Worm (Caenorhabditis elegans) whole organism, L4 larva: ENCODE data around the gene idpp-9.

Source experiments
- T20F7.1 ChIP-seq: fragments of 200-800 bp; sonication (Bioruptor generic); optimal IDR thresholded peaks from 2 replicates; lab custom pipeline; 2018; ENCODE audit warnings: mild to moderate bottlenecking, missing genetic modification characterization, missing compliant biosample characterization
- ces-1 ChIP-seq: fragments of 150-350 bp; sonication (generic microtip); optimal IDR thresholded peaks from 4 replicates; lab custom pipeline; 2014; ENCODE audit warnings: missing biosample characterization, missing genetic modification reagents, missing genetic modification characterization
- lir-3 ChIP-seq: sonication (generic microtip); optimal IDR thresholded peaks from 2 replicates; lab custom pipeline; 2016; ENCODE audit warnings: mild to moderate bottlenecking, missing genetic modification characterization, missing compliant biosample characterization
- mxl-3 ChIP-seq: fragments of 200-800 bp; sonication (Bioruptor generic); optimal IDR thresholded peaks from 2 replicates; lab custom pipeline; 2018; ENCODE audit warnings: mild to moderate bottlenecking, missing genetic modification characterization, missing compliant biosample characterization
- nhr-237 ChIP-seq: sonication (generic microtip); optimal IDR thresholded peaks from 2 replicates; lab custom pipeline; 2017; ENCODE audit warnings: missing biosample characterization, missing genetic modification characterization
- nhr-48 ChIP-seq: sonication (generic microtip); optimal IDR thresholded peaks from 2 replicates; lab custom pipeline; 2016; ENCODE audit warnings: mild to moderate bottlenecking, missing genetic modification characterization, missing compliant biosample characterization
- nhr-76 ChIP-seq: fragments of 150-350 bp; optimal IDR thresholded peaks from 2 replicates; lab custom pipeline; 2014; ENCODE audit warnings: missing biosample characterization, missing genetic modification characterization
- rbr-2 ChIP-seq: sonication (generic microtip); optimal IDR thresholded peaks from 2 replicates; lab custom pipeline; 2016; ENCODE audit warnings: missing genotype, missing genetic modification characterization, missing compliant biosample characterization
- tag-97 ChIP-seq: fragments of 200-800 bp; sonication (Bioruptor generic); IDR thresholded peaks from 2 replicates; pipeline ENCODE4 v1.3.6; 2022; ENCODE audit warnings: missing genetic modification characterization, missing compliant biosample characterization
- zag-1 ChIP-seq: fragments of 150-350 bp; optimal IDR thresholded peaks from 2 replicates; lab custom pipeline; 2014; ENCODE audit warnings: missing biosample characterization, missing genetic modification characterization

ce11 chrX:3919689-3920088, 4.0 kb upstream of the idpp-9 start:
- TF ChIP-seq zag-1 (tag; lab: Kevin White, UChicago) (no peak), tag-97 (GFP tag; lab: Robert Waterston, UW) (no peak), rbr-2 (tag; lab: Kevin White, UChicago) (no peak), ces-1 (no peak), nhr-76 (tag; lab: Kevin White, UChicago) (no peak), T20F7.1 (GFP tag; lab: Kevin White, UChicago) (no peak), nhr-237 (tag; lab: Kevin White, UChicago) (no peak), lir-3 (no peak), mxl-3 (no peak), nhr-48 (tag; lab: Kevin White, UChicago) (no peak)
